Worm (Caenorhabditis elegans): ENCODE data around the gene C02B10.6.
"Not testable (repeated sequence)": the region's sequence is repeated elsewhere in the genome, so short reads cannot be mapped to it uniquely, and the experiment has no call there.

DNA sequence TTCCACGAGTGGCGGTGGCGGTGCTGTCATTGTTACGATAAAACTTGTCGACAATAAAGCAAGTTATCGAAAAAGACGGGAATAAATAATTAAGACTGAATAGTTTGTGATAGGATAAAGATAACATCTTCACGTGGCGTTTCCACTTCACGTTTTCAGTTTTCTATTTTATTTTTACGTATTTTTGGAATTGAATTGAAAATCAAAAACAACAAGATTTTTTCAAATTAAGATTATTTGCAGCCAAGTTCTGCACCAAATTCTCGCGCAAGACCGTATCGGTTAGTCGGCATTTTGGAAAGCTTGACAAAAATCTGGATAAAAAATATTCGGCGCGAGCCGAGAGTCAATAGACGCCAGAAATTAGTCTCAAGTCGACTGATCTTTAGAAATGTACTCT is 3.8 kb upstream of the C02B10.6 start, which contains the start of gene ttbk-2.2:
- not testable (repeated sequence) for TF ChIP-seq snpc-4 (tag; optimal IDR thresholded peaks at IDR 0.05); elt-3 (tag; optimal IDR thresholded peaks at IDR 0.05); nhr-77 (tag; optimal IDR thresholded peaks at IDR 0.05); ama-1 (optimal IDR thresholded peaks at IDR 0.05); fos-1 (tag; optimal IDR thresholded peaks at IDR 0.05)
